Worm (Caenorhabditis elegans) whole organism, L2 larva: ENCODE measurements around the gene Y41D4A.3.

ENCODE experiments used
- R02D3.7 ChIP-seq: fragments of 150-350 bp; optimal IDR thresholded peaks from 2 replicates; lab custom pipeline; 2014; ENCODE audit warnings: missing biosample characterization, missing genetic modification characterization
- Y55F3AM.14 ChIP-seq: fragments of 200-800 bp; sonication (Bioruptor generic); optimal IDR thresholded peaks from 2 replicates; lab custom pipeline; 2018; ENCODE audit warnings: mild to moderate bottlenecking, missing genetic modification characterization, missing compliant biosample characterization
- aly-2 ChIP-seq: fragments of 150-350 bp; optimal IDR thresholded peaks from 2 replicates; lab custom pipeline; 2014; ENCODE audit warnings: missing biosample characterization, missing genetic modification characterization
- ama-1 ChIP-seq: fragments of 150-350 bp; optimal IDR thresholded peaks from 2 replicates; lab custom pipeline; 2018; ENCODE audit warnings: inconsistent platforms
- elt-1 ChIP-seq: fragments of 150-350 bp; optimal IDR thresholded peaks from 2 replicates; lab custom pipeline; 2014; ENCODE audit warnings: missing biosample characterization, missing genetic modification characterization
- nhr-11 ChIP-seq: fragments of 150-350 bp; optimal IDR thresholded peaks from 2 replicates; lab custom pipeline; 2014; ENCODE audit warnings: missing biosample characterization, missing genetic modification characterization

- TF ChIP-seq ama-1 (no peak), R02D3.7 (tag; lab: Kevin White, UChicago) (no peak), nhr-11 (tag; lab: Kevin White, UChicago) (no peak), aly-2 (tag; lab: Kevin White, UChicago) (no peak), Y55F3AM.14 (GFP tag; lab: Kevin White, UChicago) (no peak), elt-1 (tag; lab: Kevin White, UChicago) (no peak)
Observed at ce11 chrIV:1727538-1728072, 26.0 kb upstream of the Y41D4A.3 start.
